Fruit fly (Drosophila melanogaster) whole organism: ENCODE measurements around the gene qjt.

ENCODE experiments used
- CG8478 ChIP-seq: fragments of >200 bp; optimal IDR thresholded peaks from 2 replicates; lab custom pipeline; 2018; ENCODE audit warnings: inconsistent platforms
- usp ChIP-seq: fragments of >200 bp; optimal IDR thresholded peaks from 2 replicates; lab custom pipeline; 2017; ENCODE audit warnings: missing biosample characterization, missing genetic modification characterization, mixed read lengths

dm6 chr3L:17485280-17485792, 6.4 kb downstream of the qjt start:
- no peak for TF ChIP-seq CG8478 (lab: Kevin White, UChicago)
- TF ChIP-seq usp, result no peak
